Comparison of ENCODE assay signal across 2 fruit fly cellular contexts in genomic region chrX:5690216-5690523, dm6.
TF ChIP-seq lines count a peak whose summit lies in the region.

No protein-coding gene starts in this region.

- no peak for TF ChIP-seq CTCF in whole organism, embryonic (GFP tag; optimal IDR thresholded peaks at IDR 0.05; lab: Kevin White, UChicago)

TF ChIP-seq in whole organism, embryonic, 481 proteins besides CTCF, POLR2A, EP300 and RAD21:
- TF ChIP-seq oc (tag; optimal IDR thresholded peaks at IDR 0.05; lab: Kevin White, UChicago), result peak; percentile 32
- TF ChIP-seq Lpt (GFP tag; optimal IDR thresholded peaks at IDR 0.05; lab: Kevin White, UChicago), result no peak
- no peak for TF ChIP-seq H15 (GFP tag; IDR thresholded peaks at IDR 0.05; lab: Robert Waterston, UW)
- TF ChIP-seq chinmo (GFP tag; IDR thresholded peaks at IDR 0.05; lab: Robert Waterston, UW; ENCODE audit: partially characterized antibody), result peak; percentile 87; the same call in 3 of the 4 replicates
- TF ChIP-seq twi (tag; optimal IDR thresholded peaks at IDR 0.05; lab: Kevin White, UChicago), result peak; percentile 5
- TF ChIP-seq CG10543 (GFP tag; optimal IDR thresholded peaks at IDR 0.05; lab: Kevin White, UChicago), result peak; percentile 30
- TF ChIP-seq Trl (optimal IDR thresholded peaks at IDR 0.05; lab: Kevin White, UChicago), result peak in 1 of 2 experiments; percentile 15
- TF ChIP-seq Trl (GFP tag; optimal IDR thresholded peaks at IDR 0.05; lab: Kevin White, UChicago), result no peak
- peak; percentile 40 for TF ChIP-seq kni (GFP tag; optimal IDR thresholded peaks at IDR 0.05; lab: Kevin White, UChicago)
- no peak for TF ChIP-seq CG11504 (tag; optimal IDR thresholded peaks at IDR 0.05; lab: Kevin White, UChicago)
- peak; percentile 17 for TF ChIP-seq pros (GFP tag; optimal IDR thresholded peaks at IDR 0.05; lab: Kevin White, UChicago)
- peak; percentile 41; the same call in 2 of the 3 replicates for TF ChIP-seq Aef1 (GFP tag; IDR thresholded peaks at IDR 0.05; lab: Robert Waterston, UW)
- TF ChIP-seq CG4360 (GFP tag; IDR thresholded peaks at IDR 0.05; lab: Robert Waterston, UW), result peak; percentile 94
- TF ChIP-seq Adf1 (GFP tag; IDR thresholded peaks at IDR 0.05; lab: Robert Waterston, UW), result peak; percentile 91
- TF ChIP-seq p53 (GFP tag; optimal IDR thresholded peaks at IDR 0.05; lab: Kevin White, UChicago), result peak; percentile 75
- TF ChIP-seq CG17385 (GFP tag; optimal IDR thresholded peaks at IDR 0.05; lab: Kevin White, UChicago), result peak; percentile 83

TF ChIP-seq in whole organism, prepupa, 60 proteins besides CTCF, POLR2A, EP300 and RAD21:
- TF ChIP-seq CG8119 (GFP tag; IDR thresholded peaks at IDR 0.05; lab: Robert Waterston, UW) (no peak), Lpt (GFP tag; optimal IDR thresholded peaks at IDR 0.05; lab: Kevin White, UChicago) (no peak), fkh (GFP tag; optimal IDR thresholded peaks at IDR 0.05; lab: Kevin White, UChicago) (peak; percentile 42), topi (GFP tag; optimal IDR thresholded peaks at IDR 0.05; lab: Kevin White, UChicago) (no peak), CG6854 (GFP tag; optimal IDR thresholded peaks at IDR 0.05; lab: Kevin White, UChicago) (no peak), cyc (GFP tag; optimal IDR thresholded peaks at IDR 0.05; lab: Kevin White, UChicago) (no peak), spab (GFP tag; optimal IDR thresholded peaks at IDR 0.05; lab: Kevin White, UChicago) (no peak), dsx (GFP tag; optimal IDR thresholded peaks at IDR 0.05; lab: Kevin White, UChicago; ENCODE audit: poor library complexity, severe bottlenecking) (peak; percentile 72)
